Worm (Caenorhabditis elegans) whole organism, L4 larva: Measurements from ENCODE around the gene F37C12.14.
A peak's percentile ranks its signal among the peaks of the same experiment; 100 is the strongest.

Source experiments
- F10B5.3 ChIP-seq: sonication (generic microtip); optimal IDR thresholded peaks from 2 replicates; lab custom pipeline; 2016; ENCODE audit warnings: mild to moderate bottlenecking, missing genetic modification characterization, missing compliant biosample characterization
- F26F4.8 ChIP-seq: fragments of 200-800 bp; sonication (Bioruptor generic); conservative IDR thresholded peaks from 2 replicates; pipeline ENCODE4 v1.3.6; 2022; ENCODE audit warnings: missing genetic modification characterization, missing compliant biosample characterization
- F37D6.2 ChIP-seq: sonication (generic microtip); optimal IDR thresholded peaks from 2 replicates; lab custom pipeline; 2016; ENCODE audit warnings: mild to moderate bottlenecking, missing genetic modification characterization, missing compliant biosample characterization
- R02D3.7 ChIP-seq: fragments of 150-350 bp; sonication (generic microtip); optimal IDR thresholded peaks from 3 replicates; lab custom pipeline; 2014; ENCODE audit warnings: missing biosample characterization, missing genetic modification characterization
- T20F7.1 ChIP-seq: fragments of 200-800 bp; sonication (Bioruptor generic); optimal IDR thresholded peaks from 2 replicates; lab custom pipeline; 2018; ENCODE audit warnings: mild to moderate bottlenecking, missing genetic modification characterization, missing compliant biosample characterization
- T26A8.4 ChIP-seq: fragments of 200-800 bp; sonication (Bioruptor generic); IDR thresholded peaks from 2 replicates; pipeline ENCODE4 v1.3.6; 2022; ENCODE audit warnings: missing genetic modification characterization, missing compliant biosample characterization
- Y105C5A.15 ChIP-seq: fragments of 200-800 bp; sonication (Bioruptor generic); IDR thresholded peaks from 2 replicates; pipeline ENCODE4 v1.3.6; 2022; ENCODE audit warnings: missing genetic modification characterization, missing compliant biosample characterization
- ZK546.5 ChIP-seq, 2 experiments: sonication (generic microtip); optimal IDR thresholded peaks; 2 replicates each; lab custom pipeline; 2017; ENCODE audit warnings: missing biosample characterization in 2 of 2, missing genetic modification characterization in 2 of 2
- aly-2 ChIP-seq: sonication (generic microtip); optimal IDR thresholded peaks from 2 replicates; lab custom pipeline; 2018; ENCODE audit warnings: missing biosample characterization, missing genetic modification characterization
- arid-1 ChIP-seq: fragments of 200-800 bp; sonication (Bioruptor generic); conservative IDR thresholded peaks from 2 replicates; pipeline ENCODE4 v1.3.6; 2022; ENCODE audit warnings: missing genetic modification reagents, missing genetic modification characterization, missing compliant biosample characterization
- attf-4 ChIP-seq: sonication (generic microtip); optimal IDR thresholded peaks from 3 replicates; lab custom pipeline; 2017; ENCODE audit warnings: missing biosample characterization, missing genetic modification characterization
- ceh-44 ChIP-seq: fragments of 200-800 bp; sonication (Bioruptor generic); IDR thresholded peaks from 2 replicates; pipeline ENCODE4 v1.3.6; 2022; ENCODE audit warnings: missing genetic modification reagents, missing genetic modification characterization, missing compliant biosample characterization
- cey-2 ChIP-seq: sonication (generic microtip); optimal IDR thresholded peaks from 3 replicates; lab custom pipeline; 2017; ENCODE audit warnings: missing genetic modification characterization, mild to moderate bottlenecking, missing compliant biosample characterization, antibody characterized with exemption, borderline replicate concordance; ENCODE audit not compliant: insufficient read depth
- daf-16 ChIP-seq, 3 experiments: sonication (generic microtip); optimal IDR thresholded peaks; 2 replicates each; lab custom pipeline; 2016 to 2017; ENCODE audit warnings: missing genetic modification characterization in 3 of 3, missing genetic modification reagents in 3 of 3, mild to moderate bottlenecking in 2 of 3, missing compliant biosample characterization in 2 of 3, missing biosample characterization in 1 of 3, moderate library complexity in 1 of 3
- daf-19 ChIP-seq: fragments of 200-800 bp; sonication (Bioruptor generic); conservative IDR thresholded peaks from 2 replicates; pipeline ENCODE4 v1.3.6; 2022; ENCODE audit warnings: missing genetic modification characterization, missing compliant biosample characterization
- daf-8 ChIP-seq: fragments of 200-800 bp; sonication (Bioruptor generic); IDR thresholded peaks from 2 replicates; pipeline ENCODE4 v1.3.6; 2022; ENCODE audit warnings: missing genetic modification characterization, missing compliant biosample characterization
- dmd-6 ChIP-seq: fragments of 200-800 bp; sonication (Bioruptor generic); IDR thresholded peaks from 2 replicates; pipeline ENCODE4 v1.3.6; 2022; ENCODE audit warnings: missing genetic modification reagents, missing genetic modification characterization, missing compliant biosample characterization
- dmd-9 ChIP-seq: fragments of 200-800 bp; sonication (Bioruptor generic); IDR thresholded peaks from 2 replicates; pipeline ENCODE4 v1.3.6; 2022; ENCODE audit warnings: missing genetic modification reagents, missing genetic modification characterization, missing compliant biosample characterization
- dve-1 ChIP-seq: sonication (generic microtip); optimal IDR thresholded peaks from 2 replicates; lab custom pipeline; 2017; ENCODE audit warnings: antibody characterized with exemption, mild to moderate bottlenecking, missing genetic modification characterization, missing compliant biosample characterization; ENCODE audit not compliant: insufficient read depth
- fkh-10 ChIP-seq: fragments of 150-350 bp; optimal IDR thresholded peaks from 2 replicates; lab custom pipeline; 2014; ENCODE audit warnings: missing biosample characterization, missing genetic modification reagents, missing genetic modification characterization
- hif-1 ChIP-seq, 2 experiments: sonication (generic microtip); optimal IDR thresholded peaks; 2 replicates each; lab custom pipeline; 2016 to 2017; ENCODE audit warnings: missing compliant biosample characterization in 2 of 2, missing genetic modification characterization in 2 of 2, missing genetic modification reagents in 2 of 2, missing genotype in 2 of 2, mild to moderate bottlenecking in 1 of 2
- hlh-11 ChIP-seq: fragments of 200-800 bp; sonication (Bioruptor generic); optimal IDR thresholded peaks from 2 replicates; lab custom pipeline; 2018; ENCODE audit warnings: mild to moderate bottlenecking, missing genetic modification characterization, missing compliant biosample characterization
- hlh-30 ChIP-seq: sonication (generic microtip); optimal IDR thresholded peaks from 2 replicates; lab custom pipeline; 2017; ENCODE audit warnings: antibody characterized with exemption, mild to moderate bottlenecking, missing genetic modification characterization, missing compliant biosample characterization; ENCODE audit not compliant: insufficient read depth
- lim-7 ChIP-seq: fragments of 200-800 bp; sonication (Bioruptor generic); IDR thresholded peaks from 2 replicates; pipeline ENCODE4 v1.3.6; 2022; ENCODE audit warnings: missing genetic modification characterization, missing compliant biosample characterization
- lin-13 ChIP-seq: fragments of 150-350 bp; optimal IDR thresholded peaks from 2 replicates; lab custom pipeline; 2014; ENCODE audit warnings: missing biosample characterization, missing genetic modification reagents, missing genetic modification characterization
- lin-38 ChIP-seq: fragments of 200-800 bp; sonication (Bioruptor generic); IDR thresholded peaks from 2 replicates; pipeline ENCODE4 v1.3.6; 2022; ENCODE audit warnings: missing genetic modification reagents, missing genetic modification characterization, missing compliant biosample characterization
- lir-3 ChIP-seq: sonication (generic microtip); optimal IDR thresholded peaks from 2 replicates; lab custom pipeline; 2016; ENCODE audit warnings: mild to moderate bottlenecking, missing genetic modification characterization, missing compliant biosample characterization
- lsy-2 ChIP-seq, 2 experiments: fragments of 150-350 bp in 1 of 2; sonication (generic microtip) in 1 of 2; optimal IDR thresholded peaks; 2 replicates each; lab custom pipeline; 2014 to 2017; ENCODE audit warnings: missing biosample characterization in 2 of 2, missing genetic modification characterization in 2 of 2
- madf-5 ChIP-seq, 2 experiments: fragments of 200-800 bp; sonication (Bioruptor generic); IDR thresholded peaks; 2 replicates each; pipeline ENCODE4 v1.3.6; 2022; ENCODE audit warnings: missing compliant biosample characterization in 2 of 2, missing genetic modification characterization in 2 of 2
- madf-9 ChIP-seq: fragments of 200-800 bp; sonication (Bioruptor generic); conservative IDR thresholded peaks from 2 replicates; pipeline ENCODE4 v1.3.6; 2022; ENCODE audit warnings: missing genetic modification reagents, missing genetic modification characterization, missing compliant biosample characterization
- mep-1 ChIP-seq: fragments of 150-350 bp; sonication (generic microtip); optimal IDR thresholded peaks from 3 replicates; lab custom pipeline; 2014; ENCODE audit warnings: missing biosample characterization, missing genetic modification characterization
- mes-2 ChIP-seq: sonication (generic microtip); optimal IDR thresholded peaks from 2 replicates; lab custom pipeline; 2016; ENCODE audit warnings: missing genotype, mild to moderate bottlenecking, missing genetic modification characterization, missing compliant biosample characterization; ENCODE audit not compliant: poor library complexity, severe bottlenecking
- mxl-2 ChIP-seq: fragments of 200-800 bp; sonication (Bioruptor generic); conservative IDR thresholded peaks from 2 replicates; pipeline ENCODE4 v1.3.6; 2022; ENCODE audit warnings: missing genetic modification reagents, missing genetic modification characterization, missing compliant biosample characterization
- mxl-3 ChIP-seq: fragments of 200-800 bp; sonication (Bioruptor generic); optimal IDR thresholded peaks from 2 replicates; lab custom pipeline; 2018; ENCODE audit warnings: mild to moderate bottlenecking, missing genetic modification characterization, missing compliant biosample characterization
- nhr-10 ChIP-seq: fragments of 150-350 bp; optimal IDR thresholded peaks from 2 replicates; lab custom pipeline; 2014; ENCODE audit warnings: missing biosample characterization, missing genetic modification characterization
- nhr-102 ChIP-seq: sonication (generic microtip); optimal IDR thresholded peaks from 2 replicates; lab custom pipeline; 2016; ENCODE audit warnings: mild to moderate bottlenecking, missing genetic modification characterization, moderate library complexity, missing compliant biosample characterization
- nhr-111 ChIP-seq: fragments of 200-800 bp; sonication (Bioruptor generic); optimal IDR thresholded peaks from 2 replicates; lab custom pipeline; 2018; ENCODE audit warnings: mild to moderate bottlenecking, missing genetic modification characterization, missing compliant biosample characterization
- nhr-41 ChIP-seq: fragments of 200-800 bp; sonication (Bioruptor generic); IDR thresholded peaks from 2 replicates; pipeline ENCODE4 v1.3.6; 2022; ENCODE audit warnings: missing genetic modification reagents, missing genetic modification characterization, missing compliant biosample characterization
- nhr-6 ChIP-seq: fragments of 150-350 bp; optimal IDR thresholded peaks from 2 replicates; lab custom pipeline; 2014; ENCODE audit warnings: missing biosample characterization, missing genetic modification characterization
- php-3 ChIP-seq: fragments of 200-800 bp; sonication (Bioruptor generic); IDR thresholded peaks from 2 replicates; pipeline ENCODE4 v1.3.6; 2022; ENCODE audit warnings: missing genetic modification reagents, missing genetic modification characterization, missing compliant biosample characterization
- pqm-1 ChIP-seq: sonication (generic microtip); optimal IDR thresholded peaks from 2 replicates; lab custom pipeline; 2017; ENCODE audit warnings: missing biosample characterization, missing genetic modification characterization
- snpc-4 ChIP-seq: fragments of 150-350 bp; optimal IDR thresholded peaks from 2 replicates; lab custom pipeline; 2014; ENCODE audit warnings: missing biosample characterization, missing genetic modification characterization
- spr-1 ChIP-seq: sonication (generic microtip); optimal IDR thresholded peaks from 2 replicates; lab custom pipeline; 2016; ENCODE audit warnings: mild to moderate bottlenecking, missing genetic modification characterization, missing compliant biosample characterization
- zfp-3 ChIP-seq: fragments of 200-800 bp; sonication (Bioruptor generic); conservative IDR thresholded peaks from 2 replicates; pipeline ENCODE4 v1.3.6; 2022; ENCODE audit warnings: missing genetic modification reagents, missing genetic modification characterization, missing compliant biosample characterization
- ztf-11 ChIP-seq: fragments of 150-350 bp; optimal IDR thresholded peaks from 2 replicates; lab custom pipeline; 2014; ENCODE audit warnings: missing biosample characterization, missing genetic modification characterization

The F37C12.14 gene

ce11 chrIII:7189581-7190128 is 4.3 kb upstream of the F37C12.14 start, which contains the start of gene rps-21 (continued):
- TF ChIP-seq nhr-10 (tag; lab: Kevin White, UChicago) (no peak), daf-16 (GFP tag; optimal IDR thresholded peaks at IDR 0.05; lab: Kevin White, UChicago) (no peak), daf-16 (tag; optimal IDR thresholded peaks at IDR 0.05; lab: Kevin White, UChicago) (peak; percentile 16), ztf-11 (tag; lab: Kevin White, UChicago) (no peak), daf-8 (GFP tag; lab: Robert Waterston, UW) (no peak), nhr-102 (peak; percentile 15), F37D6.2 (tag; lab: Kevin White, UChicago) (peak; percentile 39), mep-1 (peak; percentile 82), T26A8.4 (GFP tag; lab: Robert Waterston, UW) (peak; percentile 43; the same call in 1 of the 2 replicates), arid-1 (GFP tag; lab: Robert Waterston, UW) (0 out of 2 replicates have a peak, but pooled peaks have one; percentile 23), hlh-11 (tag; lab: Kevin White, UChicago) (peak; percentile 69), Y105C5A.15 (no peak), lir-3 (tag; lab: Kevin White, UChicago) (no peak), lsy-2 (tag; optimal IDR thresholded peaks at IDR 0.05; lab: Kevin White, UChicago) (peak; percentile 9 to 92), mxl-2 (GFP tag; lab: Robert Waterston, UW) (no peak), cey-2 (tag; lab: Kevin White, UChicago) (no peak), lin-13 (GFP tag; lab: Kevin White, UChicago) (peak; percentile 58), aly-2 (tag; lab: Kevin White, UChicago) (no peak), mxl-3 (GFP tag; lab: Kevin White, UChicago) (no peak), F10B5.3 (tag; lab: Kevin White, UChicago) (no peak), pqm-1 (tag; lab: Kevin White, UChicago) (peak; percentile 21), snpc-4 (tag; lab: Kevin White, UChicago) (no peak), nhr-111 (GFP tag; lab: Kevin White, UChicago) (no peak), madf-5 (GFP tag; IDR thresholded peaks at IDR 0.05; lab: Robert Waterston, UW) (no peak), T20F7.1 (GFP tag; lab: Kevin White, UChicago) (peak; percentile 78), daf-19 (GFP tag; lab: Robert Waterston, UW) (no peak), ZK546.5 (tag; optimal IDR thresholded peaks at IDR 0.05; lab: Kevin White, UChicago) (peak in 1 of 2 experiments; percentile 52), spr-1 (tag; lab: Kevin White, UChicago) (no peak), lin-38 (GFP tag; lab: Robert Waterston, UW) (peak; percentile 74), php-3 (GFP tag; lab: Robert Waterston, UW) (no peak), R02D3.7 (tag; lab: Kevin White, UChicago) (peak; percentile 84), nhr-6 (tag; lab: Kevin White, UChicago) (peak; percentile 77), dmd-9 (GFP tag; lab: Robert Waterston, UW) (no peak), F26F4.8 (GFP tag; lab: Robert Waterston, UW) (no peak), zfp-3 (GFP tag; lab: Robert Waterston, UW) (no peak), lim-7 (GFP tag; lab: Robert Waterston, UW) (no peak)

ce11 chrIII:7188300-7189052 is 3.1 kb upstream of the F37C12.14 start, which contains the start of the genes F37C12.21 and F37C12.10:
TSS of gene F37C12.21 (plus strand) at chrIII:7188357.
TSS of gene F37C12.10 (minus strand) at chrIII:7188384.
- TF ChIP-seq php-3 (GFP tag; lab: Robert Waterston, UW) (no peak), arid-1 (GFP tag; lab: Robert Waterston, UW) (no peak), nhr-41 (peak; percentile 57; the same call in 1 of the 2 replicates), ztf-11 (tag; lab: Kevin White, UChicago) (no peak), fkh-10 (GFP tag; lab: Kevin White, UChicago) (no peak), nhr-102 (peak; percentile 7), dmd-6 (GFP tag; lab: Robert Waterston, UW) (peak; percentile 43), daf-16 (GFP tag; optimal IDR thresholded peaks at IDR 0.05; lab: Kevin White, UChicago) (no peak), daf-16 (tag; optimal IDR thresholded peaks at IDR 0.05; lab: Kevin White, UChicago) (peak; percentile 81), attf-4 (tag; lab: Kevin White, UChicago) (no peak), dve-1 (tag; lab: Kevin White, UChicago) (peak; percentile 50), hif-1 (tag; optimal IDR thresholded peaks at IDR 0.05; lab: Kevin White, UChicago) (no peak), hlh-30 (tag; lab: Kevin White, UChicago) (peak; percentile 13), mes-2 (peak; percentile 42), daf-8 (GFP tag; lab: Robert Waterston, UW) (no peak), lsy-2 (tag; optimal IDR thresholded peaks at IDR 0.05; lab: Kevin White, UChicago) (peak in 1 of 2 experiments; percentile 23), hlh-11 (tag; lab: Kevin White, UChicago) (peak; percentile 67), madf-9 (GFP tag; lab: Robert Waterston, UW) (no peak), ceh-44 (GFP tag; lab: Robert Waterston, UW) (no peak)
